Worm (Caenorhabditis elegans): ENCODE data around the gene ttr-28.

ttr-28 gene

ce11 chrV:12876708-12877107, 28.3 kb downstream of the ttr-28 start:
- TF ChIP-seq ces-1 (GFP tag; optimal IDR thresholded peaks at IDR 0.05) (no peak), unc-98 (GFP tag; IDR thresholded peaks at IDR 0.05) (no peak), lin-35 (GFP tag; optimal IDR thresholded peaks at IDR 0.05) (peak in 1 of 2 experiments; percentile 40), nhr-20 (tag; optimal IDR thresholded peaks at IDR 0.05) (peak; percentile 2), sup-37 (GFP tag; optimal IDR thresholded peaks at IDR 0.05) (no peak), elt-2 (tag; optimal IDR thresholded peaks at IDR 0.05) (peak; percentile 71)

ce11 chrV:12875850-12876249, 29.1 kb downstream of the ttr-28 start:
- TF ChIP-seq fos-1 (tag; optimal IDR thresholded peaks at IDR 0.05) (no peak), pqm-1 (tag; optimal IDR thresholded peaks at IDR 0.05) (no peak), mdl-1 (tag; optimal IDR thresholded peaks at IDR 0.05) (no peak), nhr-76 (tag; optimal IDR thresholded peaks at IDR 0.05) (no peak), nhr-20 (tag; optimal IDR thresholded peaks at IDR 0.05) (no peak), efl-3 (GFP tag; optimal IDR thresholded peaks at IDR 0.05) (no peak), nhr-28 (tag; optimal IDR thresholded peaks at IDR 0.05) (no peak), unc-30 (tag; optimal IDR thresholded peaks at IDR 0.05) (no peak), nhr-85 (tag) (peak; percentile 52), F16B12.6 (tag; optimal IDR thresholded peaks at IDR 0.05) (no peak), pag-3 (tag; optimal IDR thresholded peaks at IDR 0.05; ENCODE audit: borderline replicate concordance, insufficient read depth) (no peak), lir-3 (tag; optimal IDR thresholded peaks at IDR 0.05; ENCODE audit: poor library complexity) (no peak), blmp-1 (tag; optimal IDR thresholded peaks at IDR 0.05) (peak; percentile 89), ces-1 (GFP tag; optimal IDR thresholded peaks at IDR 0.05) (no peak), hlh-4 (tag; optimal IDR thresholded peaks at IDR 0.05) (no peak)

- TF ChIP-seq ceh-8 (GFP tag; optimal IDR thresholded peaks at IDR 0.05) (no peak), snpc-4 (tag; optimal IDR thresholded peaks at IDR 0.05) (no peak), lin-39 (tag; optimal IDR thresholded peaks at IDR 0.05) (no peak), ceh-88 (GFP tag; IDR thresholded peaks at IDR 0.05) (no peak), lin-13 (GFP tag; optimal IDR thresholded peaks at IDR 0.05) (no peak), lin-15B (tag; optimal IDR thresholded peaks at IDR 0.05) (no peak), jun-1 (tag; optimal IDR thresholded peaks at IDR 0.05) (no peak), ceh-63 (GFP tag; optimal IDR thresholded peaks at IDR 0.05) (no peak), zag-1 (tag; optimal IDR thresholded peaks at IDR 0.05) (no peak), mab-9 (GFP tag; IDR thresholded peaks at IDR 0.05) (no peak)
Measured at ce11 chrV:12871753-12872152, 33.2 kb downstream of the ttr-28 start, which contains the start of gene bus-19. Gene bus-19, plus strand, starts transcription at chrV:12872053.

ce11 chrV:12870740-12871139, 34.2 kb downstream of the ttr-28 start:
- no peak for TF ChIP-seq unc-98 (GFP tag; IDR thresholded peaks at IDR 0.05)
- TF ChIP-seq nhr-20 (tag; optimal IDR thresholded peaks at IDR 0.05) = peak; percentile 15
- TF ChIP-seq nhr-77 (tag; optimal IDR thresholded peaks at IDR 0.05) = peak; percentile 60
- TF ChIP-seq lin-14 (GFP tag; optimal IDR thresholded peaks at IDR 0.05) = peak; percentile 38

- TF ChIP-seq snpc-4 (tag; optimal IDR thresholded peaks at IDR 0.05) (peak; percentile 78), nhr-90 (tag; optimal IDR thresholded peaks at IDR 0.05; ENCODE audit: poor library complexity) (peak; percentile 98), blmp-1 (tag; optimal IDR thresholded peaks at IDR 0.05) (peak; percentile 76), nhr-76 (tag; optimal IDR thresholded peaks at IDR 0.05) (peak; percentile 8), fkh-10 (GFP tag; optimal IDR thresholded peaks at IDR 0.05) (peak; percentile 8), irx-1 (tag; optimal IDR thresholded peaks at IDR 0.05) (peak; percentile 99), nhr-12 (tag; optimal IDR thresholded peaks at IDR 0.05) (no peak), efl-3 (GFP tag; optimal IDR thresholded peaks at IDR 0.05) (peak; percentile 90), ets-5 (GFP tag; IDR thresholded peaks at IDR 0.05) (no peak), lin-14 (GFP tag; optimal IDR thresholded peaks at IDR 0.05) (peak; percentile 94), Y116A8C.19 (tag; optimal IDR thresholded peaks at IDR 0.05; ENCODE audit: borderline replicate concordance) (peak; percentile 94), hpl-2 (GFP tag; optimal IDR thresholded peaks at IDR 0.05) (no peak), egl-27 (tag; optimal IDR thresholded peaks at IDR 0.05) (no peak), lsy-2 (tag; optimal IDR thresholded peaks at IDR 0.05) (peak; percentile 87 to 93), ceh-90 (tag; optimal IDR thresholded peaks at IDR 0.05) (peak; percentile 100), unc-86 (tag; optimal IDR thresholded peaks at IDR 0.05) (peak; percentile 93), pax-3 (tag; optimal IDR thresholded peaks at IDR 0.05) (peak; percentile 100), elt-3 (tag; optimal IDR thresholded peaks at IDR 0.05) (peak in 2 of 6 experiments; percentile 60 to 69), ceh-63 (GFP tag; optimal IDR thresholded peaks at IDR 0.05) (peak; percentile 88), nhr-84 (tag; optimal IDR thresholded peaks at IDR 0.05) (no peak), nhr-28 (tag; optimal IDR thresholded peaks at IDR 0.05) (peak; percentile 16)
Measured at ce11 chrV:12869948-12870347, 35.0 kb downstream of the ttr-28 start, which contains the start of gene T07F10.3. Gene T07F10.3, minus strand, starts transcription at chrV:12870045.
